Worm (Caenorhabditis elegans) whole organism, L1 larva: Measurements from ENCODE around the gene C02F4.4.

Experiments
- elt-2 ChIP-seq: sonication (generic microtip); optimal IDR thresholded peaks from 2 replicates; lab custom pipeline; 2016; ENCODE audit warnings: missing genetic modification characterization, mild to moderate bottlenecking, inconsistent platforms, missing compliant biosample characterization, missing genetic modification reagents
- nhr-237 ChIP-seq: fragments of 150-350 bp; optimal IDR thresholded peaks from 2 replicates; lab custom pipeline; 2014; ENCODE audit warnings: missing biosample characterization, missing genetic modification characterization
- pqm-1 ChIP-seq: sonication (generic microtip); optimal IDR thresholded peaks from 3 replicates; lab custom pipeline; 2017; ENCODE audit warnings: missing biosample characterization, missing genetic modification characterization
- sptf-1 ChIP-seq: fragments of 150-350 bp; optimal IDR thresholded peaks from 2 replicates; lab custom pipeline; 2014; ENCODE audit warnings: missing biosample characterization, missing genetic modification characterization
- vab-15 ChIP-seq: sonication (generic microtip); optimal IDR thresholded peaks from 2 replicates; lab custom pipeline; 2017; ENCODE audit warnings: missing genotype, mild to moderate bottlenecking, missing genetic modification characterization, missing compliant biosample characterization
- zag-1 ChIP-seq: fragments of 150-350 bp; optimal IDR thresholded peaks from 2 replicates; lab custom pipeline; 2014; ENCODE audit warnings: missing biosample characterization, missing genetic modification characterization

- TF ChIP-seq nhr-237 (tag; lab: Kevin White, UChicago) = no peak
- TF ChIP-seq pqm-1 (tag; lab: Kevin White, UChicago) = no peak
- no peak for TF ChIP-seq zag-1 (tag; lab: Kevin White, UChicago)
- no peak for TF ChIP-seq sptf-1 (tag; lab: Kevin White, UChicago)
- no peak for TF ChIP-seq vab-15 (tag; lab: Kevin White, UChicago)
- TF ChIP-seq elt-2 (tag; lab: Kevin White, UChicago) = no peak
These were observed 15.6 kb upstream of the C02F4.4 start, which contains the start of gene T07G12.2 for ce11 chrIV:10530648-10531047.
